Fruit fly (Drosophila melanogaster): Measurements from ENCODE around the gene Cpr97Ea.

dm6 chr3R:27048561-27049270 is 38.9 kb downstream of the Cpr97Ea start, which contains the start of gene TwdlT:
- TF ChIP-seq Myc (optimal IDR thresholded peaks at IDR 0.05) (no peak), h (optimal IDR thresholded peaks at IDR 0.05) (no peak), Sin3A (optimal IDR thresholded peaks at IDR 0.05) (no peak), psq (optimal IDR thresholded peaks at IDR 0.05) (no peak), insv (optimal IDR thresholded peaks at IDR 0.05) (no peak), ttk (optimal IDR thresholded peaks at IDR 0.05) (no peak)

All from Kc167 (cell line).